Worm (Caenorhabditis elegans) whole organism, late embryonic: ENCODE results near the gene Y66H1A.8.
A peak's percentile ranks its signal among the peaks of the same experiment; 100 is the strongest.

Source experiments
- F13H6.1 ChIP-seq: sonication (generic microtip); optimal IDR thresholded peaks from 2 replicates; lab custom pipeline; 2016; ENCODE audit warnings: missing genetic modification characterization, missing compliant biosample characterization
- ceh-14 ChIP-seq: sonication (generic microtip); optimal IDR thresholded peaks from 2 replicates; lab custom pipeline; 2016; ENCODE audit warnings: missing genotype, missing genetic modification characterization, missing compliant biosample characterization
- ceh-18 ChIP-seq: sonication (generic microtip); optimal IDR thresholded peaks from 2 replicates; lab custom pipeline; 2016; ENCODE audit warnings: missing genetic modification characterization, missing compliant biosample characterization
- ceh-19 ChIP-seq: fragments of 200-800 bp; sonication (Bioruptor generic); optimal IDR thresholded peaks from 2 replicates; lab custom pipeline; 2018; ENCODE audit warnings: mild to moderate bottlenecking, missing genetic modification characterization, missing compliant biosample characterization
- ceh-2 ChIP-seq: sonication (generic microtip); optimal IDR thresholded peaks from 2 replicates; lab custom pipeline; 2016; ENCODE audit warnings: missing genotype, missing genetic modification characterization, missing compliant biosample characterization
- ceh-30 ChIP-seq: fragments of 150-350 bp; optimal IDR thresholded peaks from 2 replicates; lab custom pipeline; 2014; ENCODE audit warnings: missing biosample characterization, missing genetic modification characterization
- ceh-31 ChIP-seq: sonication (generic microtip); optimal IDR thresholded peaks from 2 replicates; lab custom pipeline; 2016; ENCODE audit warnings: missing genetic modification characterization, missing compliant biosample characterization
- ceh-48 ChIP-seq: sonication (generic microtip); optimal IDR thresholded peaks from 2 replicates; lab custom pipeline; 2016; ENCODE audit warnings: missing genetic modification characterization, inconsistent platforms, missing compliant biosample characterization
- che-1 ChIP-seq: sonication (generic microtip); optimal IDR thresholded peaks from 2 replicates; lab custom pipeline; 2016; ENCODE audit warnings: mild to moderate bottlenecking, missing genetic modification characterization, missing compliant biosample characterization
- dmd-4 ChIP-seq: sonication (generic microtip); optimal IDR thresholded peaks from 2 replicates; lab custom pipeline; 2016; ENCODE audit warnings: borderline replicate concordance, missing genetic modification characterization, missing compliant biosample characterization
- dve-1 ChIP-seq: sonication (generic microtip); optimal IDR thresholded peaks from 2 replicates; lab custom pipeline; 2017; ENCODE audit warnings: antibody characterized with exemption, mild to moderate bottlenecking, missing genetic modification characterization, missing compliant biosample characterization
- elt-2 ChIP-seq: sonication (generic microtip); optimal IDR thresholded peaks from 2 replicates; lab custom pipeline; 2016; ENCODE audit warnings: missing genetic modification reagents, missing genetic modification characterization, missing compliant biosample characterization
- ets-4 ChIP-seq: sonication (generic microtip); optimal IDR thresholded peaks from 2 replicates; lab custom pipeline; 2016; ENCODE audit warnings: missing genetic modification characterization, missing compliant biosample characterization
- fkh-6 ChIP-seq: sonication (generic microtip); optimal IDR thresholded peaks from 2 replicates; lab custom pipeline; 2016; ENCODE audit warnings: missing genetic modification characterization, missing compliant biosample characterization
- hlh-13 ChIP-seq: fragments of 200-800 bp; sonication (Bioruptor generic); optimal IDR thresholded peaks from 2 replicates; lab custom pipeline; 2018; ENCODE audit warnings: mild to moderate bottlenecking, missing genetic modification characterization, missing compliant biosample characterization
- hlh-6 ChIP-seq: sonication (generic microtip); optimal IDR thresholded peaks from 2 replicates; lab custom pipeline; 2016; ENCODE audit warnings: missing genotype, missing genetic modification characterization, missing compliant biosample characterization
- lim-6 ChIP-seq: sonication (generic microtip); optimal IDR thresholded peaks from 2 replicates; lab custom pipeline; 2016; ENCODE audit warnings: missing genetic modification characterization, missing compliant biosample characterization
- madf-2 ChIP-seq: sonication (generic microtip); optimal IDR thresholded peaks from 2 replicates; lab custom pipeline; 2017; ENCODE audit warnings: missing genetic modification characterization, missing compliant biosample characterization
- nfya-1 ChIP-seq: sonication (generic microtip); optimal IDR thresholded peaks from 2 replicates; lab custom pipeline; 2017; ENCODE audit warnings: missing genetic modification characterization, mild to moderate bottlenecking, missing compliant biosample characterization, antibody characterized with exemption, moderate library complexity
- odd-2 ChIP-seq: sonication (generic microtip); optimal IDR thresholded peaks from 2 replicates; lab custom pipeline; 2017; ENCODE audit warnings: antibody characterized with exemption, mild to moderate bottlenecking, missing genetic modification characterization, missing compliant biosample characterization
- pag-3 ChIP-seq: sonication (generic microtip); optimal IDR thresholded peaks from 2 replicates; lab custom pipeline; 2016; ENCODE audit warnings: missing compliant biosample characterization, missing genetic modification characterization, borderline replicate concordance
- pax-1 ChIP-seq: fragments of 150-350 bp; optimal IDR thresholded peaks from 2 replicates; lab custom pipeline; 2014; ENCODE audit warnings: missing biosample characterization, missing genetic modification characterization
- pha-4 ChIP-seq: fragments of 150-350 bp; optimal IDR thresholded peaks from 2 replicates; lab custom pipeline; 2018; ENCODE audit warnings: missing biosample characterization, missing genetic modification reagents, missing genetic modification characterization
- pqm-1 ChIP-seq: sonication (generic microtip); optimal IDR thresholded peaks from 2 replicates; lab custom pipeline; 2016; ENCODE audit warnings: missing genetic modification characterization, missing compliant biosample characterization
- pros-1 ChIP-seq: fragments of 150-350 bp; optimal IDR thresholded peaks from 2 replicates; lab custom pipeline; 2014; ENCODE audit warnings: missing biosample characterization, missing genetic modification reagents, missing genetic modification characterization
- ref-2 ChIP-seq: sonication (generic microtip); optimal IDR thresholded peaks from 2 replicates; lab custom pipeline; 2016; ENCODE audit warnings: missing genetic modification characterization, missing compliant biosample characterization
- sox-4 ChIP-seq: sonication (generic microtip); optimal IDR thresholded peaks from 2 replicates; lab custom pipeline; 2017; ENCODE audit warnings: mild to moderate bottlenecking, missing genetic modification characterization, inconsistent platforms, missing compliant biosample characterization
- tbx-2 ChIP-seq: sonication (generic microtip); optimal IDR thresholded peaks from 2 replicates; lab custom pipeline; 2016; ENCODE audit warnings: missing genetic modification characterization, missing compliant biosample characterization
- ttx-3 ChIP-seq: sonication (generic microtip); optimal IDR thresholded peaks from 2 replicates; lab custom pipeline; 2016; ENCODE audit warnings: missing genetic modification reagents, missing genetic modification characterization, missing compliant biosample characterization
- unc-42 ChIP-seq: sonication (generic microtip); optimal IDR thresholded peaks from 2 replicates; lab custom pipeline; 2016; ENCODE audit warnings: missing genotype, missing genetic modification characterization, missing compliant biosample characterization
- unc-55 ChIP-seq: sonication (generic microtip); optimal IDR thresholded peaks from 2 replicates; lab custom pipeline; 2017; ENCODE audit warnings: missing biosample characterization, missing genetic modification reagents, missing genetic modification characterization
- unc-86 ChIP-seq: sonication (generic microtip); optimal IDR thresholded peaks from 2 replicates; lab custom pipeline; 2016; ENCODE audit warnings: missing genetic modification characterization, missing compliant biosample characterization
- zip-5 ChIP-seq: sonication (generic microtip); optimal IDR thresholded peaks from 2 replicates; lab custom pipeline; 2016; ENCODE audit warnings: missing genetic modification characterization, missing compliant biosample characterization
- ztf-16 ChIP-seq: sonication (generic microtip); optimal IDR thresholded peaks from 2 replicates; lab custom pipeline; 2017; ENCODE audit warnings: missing genetic modification characterization, missing compliant biosample characterization

Y66H1A.8 gene

ce11 chrIV:445377-445776, 9.3 kb downstream of the Y66H1A.8 start, which contains the start of gene dpm-1:
dpm-1 (plus strand) TSS chrIV:445677.
- TF ChIP-seq madf-2 (tag; lab: Kevin White, UChicago), result no peak
- no peak for TF ChIP-seq ztf-16
- TF ChIP-seq fkh-6 (tag; lab: Kevin White, UChicago), result no peak
- TF ChIP-seq ttx-3, result no peak
- TF ChIP-seq unc-55 (GFP tag; lab: Kevin White, UChicago), result no peak

DNA sequence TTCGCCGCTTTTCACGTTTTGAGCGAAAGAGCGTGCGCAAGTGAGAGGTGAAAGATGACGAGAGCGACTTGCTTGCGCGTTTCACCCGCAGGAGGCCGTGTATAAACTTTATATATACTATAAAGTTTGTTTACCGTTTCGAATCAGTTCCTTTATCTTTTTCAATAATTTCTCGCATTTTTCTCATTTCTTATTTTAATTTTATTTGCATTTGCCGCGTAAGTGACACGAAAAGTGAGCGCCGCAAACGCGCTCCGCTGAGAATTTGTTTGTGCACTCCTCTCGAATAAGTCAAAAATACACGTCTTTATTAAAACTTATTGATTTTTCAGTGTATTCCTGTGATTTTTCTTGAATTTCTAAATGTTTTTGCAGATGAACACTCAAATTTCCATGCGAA, 11.1 kb downstream of the Y66H1A.8 start, which contains the start of gene mrpl-55:
TSS of gene mrpl-55 (plus strand) at position 364 of the 400 bp plus-strand sequence.
- TF ChIP-seq ceh-48, result peak; percentile 75
- TF ChIP-seq unc-86 (tag; lab: Kevin White, UChicago), result peak; percentile 42
- TF ChIP-seq ets-4 (tag; lab: Kevin White, UChicago), result peak; percentile 17
- no peak for TF ChIP-seq lim-6
- no peak for TF ChIP-seq dmd-4 (tag; lab: Kevin White, UChicago)
- TF ChIP-seq ttx-3, result no peak
- peak; percentile 71 for TF ChIP-seq unc-42 (tag; lab: Kevin White, UChicago)
- peak; percentile 31 for TF ChIP-seq pax-1 (tag; lab: Kevin White, UChicago)
- TF ChIP-seq ref-2 (tag; lab: Kevin White, UChicago), result peak; percentile 31
- peak; percentile 54 for TF ChIP-seq elt-2
- TF ChIP-seq ceh-31 (tag; lab: Kevin White, UChicago), result peak; percentile 71
- peak; percentile 52 for TF ChIP-seq ceh-18 (tag; lab: Kevin White, UChicago)
- peak; percentile 28 for TF ChIP-seq ceh-2 (tag; lab: Kevin White, UChicago)
- peak; percentile 32 for TF ChIP-seq unc-55 (GFP tag; lab: Kevin White, UChicago)
- no peak for TF ChIP-seq pqm-1 (tag; lab: Kevin White, UChicago)
- no peak for TF ChIP-seq hlh-6
- peak; percentile 49 for TF ChIP-seq nfya-1 (tag; lab: Kevin White, UChicago)
- TF ChIP-seq dve-1 (tag; lab: Kevin White, UChicago), result peak; percentile 58
- peak; percentile 68 for TF ChIP-seq tbx-2 (tag; lab: Kevin White, UChicago)
- no peak for TF ChIP-seq odd-2 (tag; lab: Kevin White, UChicago)
- TF ChIP-seq pag-3 (tag; lab: Kevin White, UChicago), result no peak
- TF ChIP-seq hlh-13 (GFP tag; lab: Kevin White, UChicago), result no peak
- peak; percentile 14 for TF ChIP-seq che-1 (tag; lab: Kevin White, UChicago)
- peak; percentile 23 for TF ChIP-seq ceh-14 (tag; lab: Kevin White, UChicago)

- TF ChIP-seq elt-2, result peak; percentile 56
- no peak for TF ChIP-seq zip-5
These were observed 14.2 kb downstream of the Y66H1A.8 start, which contains the start of gene hum-8 for ce11 chrIV:440509-440908. hum-8 (minus strand) TSS chrIV:440554.

- TF ChIP-seq sox-4 (tag; lab: Kevin White, UChicago) (no peak), F13H6.1 (tag; lab: Kevin White, UChicago) (no peak)
These were observed 16.3 kb downstream of the Y66H1A.8 start for ce11 chrIV:438384-438783.

DNA sequence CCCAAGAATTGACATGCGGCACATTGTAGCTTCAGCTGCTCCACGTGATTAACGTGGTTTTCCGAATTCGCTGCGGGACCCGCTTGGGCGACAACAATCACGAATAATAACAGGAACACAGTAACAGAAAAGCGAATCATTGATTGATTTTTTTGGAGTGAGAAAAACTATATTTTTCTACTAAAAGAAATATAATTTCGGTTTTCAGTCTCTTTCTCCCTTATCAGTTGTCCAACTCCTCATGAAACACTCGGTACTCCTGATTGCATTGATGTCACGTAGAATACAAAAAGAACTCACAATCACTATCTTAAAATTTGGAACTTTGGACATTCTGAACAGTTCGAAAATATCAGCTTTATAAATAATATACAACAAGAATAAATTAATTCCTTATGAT, 25.8 kb downstream of the Y66H1A.8 start, which contains the start of gene Y66H1A.5:
TSS of gene Y66H1A.5 (minus strand) at position 265 of the 400 bp plus-strand sequence.
- no peak for TF ChIP-seq che-1 (tag; lab: Kevin White, UChicago)
- TF ChIP-seq odd-2 (tag; lab: Kevin White, UChicago), result no peak
- TF ChIP-seq pros-1 (tag; lab: Kevin White, UChicago), result no peak
- no peak for TF ChIP-seq fkh-6 (tag; lab: Kevin White, UChicago)
- TF ChIP-seq pha-4 (tag; lab: Kevin White, UChicago), result no peak
- TF ChIP-seq unc-55 (GFP tag; lab: Kevin White, UChicago), result no peak
- TF ChIP-seq ceh-19 (GFP tag; lab: Kevin White, UChicago), result no peak
- TF ChIP-seq ceh-30, result no peak
